Worm (Caenorhabditis elegans) whole organism, L1 larva: ENCODE results near the gene nfya-1.
"Not testable (repeated sequence)": the region's sequence is repeated elsewhere in the genome, so short reads cannot be mapped to it uniquely, and the experiment has no call there.

Experiments used
- hpl-2 ChIP-seq: fragments of 150-350 bp; optimal IDR thresholded peaks from 2 replicates; lab custom pipeline; 2014; ENCODE audit warnings: missing biosample characterization, missing genetic modification reagents, missing genetic modification characterization
- lin-15B ChIP-seq: fragments of 150-350 bp; sonication (generic microtip); optimal IDR thresholded peaks from 3 replicates; lab custom pipeline; 2014; ENCODE audit warnings: missing biosample characterization, missing genetic modification characterization
- nhr-71 ChIP-seq: sonication (generic microtip); optimal IDR thresholded peaks from 2 replicates; lab custom pipeline; 2016; ENCODE audit warnings: mild to moderate bottlenecking, missing genetic modification characterization, moderate library complexity, missing compliant biosample characterization

DNA sequence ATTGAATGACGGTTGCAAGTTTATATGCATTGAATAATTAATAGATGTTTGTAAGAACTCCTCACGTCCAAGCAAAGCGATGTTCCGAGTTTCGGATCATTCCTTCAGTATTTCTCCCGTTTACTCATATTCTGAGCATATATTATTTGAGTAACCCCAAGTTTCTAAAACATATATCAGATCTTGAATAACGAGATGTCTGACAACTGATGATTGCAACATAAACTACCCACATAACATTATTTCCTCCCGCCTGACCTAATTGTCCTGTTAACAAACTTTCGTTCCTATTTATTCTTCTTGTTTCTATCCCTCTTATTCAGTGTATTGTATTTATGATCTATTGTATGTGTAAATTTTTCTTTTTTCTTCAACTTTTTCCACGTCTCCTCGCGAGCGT is 14.5 kb upstream of the nfya-1 start, which contains the start of gene C49F5.13:
- TF ChIP-seq hpl-2; nhr-71; lin-15B (tag; lab: Kevin White, UChicago): not testable (repeated sequence)
